Worm (Caenorhabditis elegans): ENCODE measurements around the gene sra-30.

Gene sra-30

ce11 chrIV:15202923-15203322 is at the start of gene sra-30:
Gene sra-30 (minus strand): TSS chrIV:15203023.
- no peak for TF ChIP-seq ets-7 (tag; optimal IDR thresholded peaks at IDR 0.05)
- TF ChIP-seq pes-1 (GFP tag; IDR thresholded peaks at IDR 0.05) = no peak
- TF ChIP-seq aly-1 (tag; optimal IDR thresholded peaks at IDR 0.05) = no peak
- no peak for TF ChIP-seq tbx-37 (GFP tag; conservative IDR thresholded peaks at IDR 0.05)

- no peak for TF ChIP-seq F13C5.2 (tag; optimal IDR thresholded peaks at IDR 0.05)
- no peak for TF ChIP-seq tra-4 (tag; optimal IDR thresholded peaks at IDR 0.05)
- TF ChIP-seq ets-7 (tag; optimal IDR thresholded peaks at IDR 0.05) = no peak
- TF ChIP-seq ceh-36 (tag; optimal IDR thresholded peaks at IDR 0.05) = no peak
- TF ChIP-seq sea-1 (GFP tag; conservative IDR thresholded peaks at IDR 0.05) = no peak
- TF ChIP-seq hmg-4 (GFP tag; optimal IDR thresholded peaks at IDR 0.05) = no peak
- TF ChIP-seq pes-1 (GFP tag; IDR thresholded peaks at IDR 0.05) = no peak
- TF ChIP-seq flt-1 (GFP tag; IDR thresholded peaks at IDR 0.05) = no peak
Observed at ce11 chrIV:15252157-15252556, 49.3 kb upstream of the sra-30 start, which contains the start of gene srj-42. Gene srj-42 (minus strand): TSS chrIV:15252257.

- TF ChIP-seq ceh-36 (tag; optimal IDR thresholded peaks at IDR 0.05) (no peak), tra-4 (tag; optimal IDR thresholded peaks at IDR 0.05) (no peak), flt-1 (GFP tag; IDR thresholded peaks at IDR 0.05) (no peak), hmbx-1 (tag; optimal IDR thresholded peaks at IDR 0.05) (no peak), hmg-4 (GFP tag; optimal IDR thresholded peaks at IDR 0.05) (no peak), ets-7 (tag; optimal IDR thresholded peaks at IDR 0.05) (no peak), B0310.2 (tag; optimal IDR thresholded peaks at IDR 0.05) (no peak), hnd-1 (tag; optimal IDR thresholded peaks at IDR 0.05) (no peak), ceh-13 (GFP tag; optimal IDR thresholded peaks at IDR 0.05) (no peak), pes-1 (GFP tag; IDR thresholded peaks at IDR 0.05) (no peak), tbx-11 (GFP tag; IDR thresholded peaks at IDR 0.05) (no peak)
Observed at ce11 chrIV:15251075-15251474, 48.3 kb upstream of the sra-30 start.

ce11 chrIV:15245655-15246054 is 42.8 kb upstream of the sra-30 start, which contains the start of gene Y73F8A.36:
Gene Y73F8A.36 (plus strand): TSS chrIV:15245955.
- TF ChIP-seq tbx-37 (GFP tag; conservative IDR thresholded peaks at IDR 0.05) (no peak), aly-1 (tag; optimal IDR thresholded peaks at IDR 0.05) (no peak), hmbx-1 (tag; optimal IDR thresholded peaks at IDR 0.05) (no peak), scrt-1 (GFP tag; IDR thresholded peaks at IDR 0.05) (no peak), ceh-36 (tag; optimal IDR thresholded peaks at IDR 0.05) (no peak), F13C5.2 (tag; optimal IDR thresholded peaks at IDR 0.05) (no peak), ama-1 (optimal IDR thresholded peaks at IDR 0.05) (no peak), ceh-13 (GFP tag; optimal IDR thresholded peaks at IDR 0.05) (no peak), B0310.2 (tag; optimal IDR thresholded peaks at IDR 0.05) (no peak), ets-7 (tag; optimal IDR thresholded peaks at IDR 0.05) (no peak), hnd-1 (tag; optimal IDR thresholded peaks at IDR 0.05) (no peak), sea-1 (GFP tag; conservative IDR thresholded peaks at IDR 0.05) (no peak), tbx-11 (GFP tag; IDR thresholded peaks at IDR 0.05) (no peak), pes-1 (GFP tag; IDR thresholded peaks at IDR 0.05) (no peak), flt-1 (GFP tag; IDR thresholded peaks at IDR 0.05) (no peak)

- TF ChIP-seq hmbx-1 (tag; optimal IDR thresholded peaks at IDR 0.05) (no peak), tbx-37 (GFP tag; conservative IDR thresholded peaks at IDR 0.05) (no peak), sea-1 (GFP tag; conservative IDR thresholded peaks at IDR 0.05) (no peak)
Observed at ce11 chrIV:15235856-15236255, 33.0 kb upstream of the sra-30 start, which contains the start of gene lgc-52. Gene lgc-52 (plus strand): TSS chrIV:15236123.

ce11 chrIV:15234943-15235605 is 32.3 kb upstream of the sra-30 start, which contains the start of gene pkd-2:
Gene pkd-2 (minus strand): TSS chrIV:15234993.
- TF ChIP-seq sea-1 (GFP tag; conservative IDR thresholded peaks at IDR 0.05) (no peak), ceh-36 (tag; optimal IDR thresholded peaks at IDR 0.05) (no peak), ets-7 (tag; optimal IDR thresholded peaks at IDR 0.05) (no peak), hnd-1 (tag; optimal IDR thresholded peaks at IDR 0.05) (no peak), hmg-4 (GFP tag; optimal IDR thresholded peaks at IDR 0.05) (no peak)

- TF ChIP-seq B0310.2 (tag; optimal IDR thresholded peaks at IDR 0.05) = no peak
- TF ChIP-seq pes-1 (GFP tag; IDR thresholded peaks at IDR 0.05) = no peak
- no peak for TF ChIP-seq flt-1 (GFP tag; IDR thresholded peaks at IDR 0.05)
- no peak for TF ChIP-seq sea-1 (GFP tag; conservative IDR thresholded peaks at IDR 0.05)
- TF ChIP-seq hnd-1 (tag; optimal IDR thresholded peaks at IDR 0.05) = no peak
- TF ChIP-seq tbx-37 (GFP tag; conservative IDR thresholded peaks at IDR 0.05) = no peak
- no peak for TF ChIP-seq scrt-1 (GFP tag; IDR thresholded peaks at IDR 0.05)
- no peak for TF ChIP-seq ama-1 (optimal IDR thresholded peaks at IDR 0.05)
- no peak for TF ChIP-seq aly-1 (tag; optimal IDR thresholded peaks at IDR 0.05)
- no peak for TF ChIP-seq tbx-11 (GFP tag; IDR thresholded peaks at IDR 0.05)
- TF ChIP-seq ceh-13 (GFP tag; optimal IDR thresholded peaks at IDR 0.05) = no peak
Observed at ce11 chrIV:15234272-15234671, 31.4 kb upstream of the sra-30 start.

- no peak for TF ChIP-seq aly-1 (tag; optimal IDR thresholded peaks at IDR 0.05)
- no peak for TF ChIP-seq F13C5.2 (tag; optimal IDR thresholded peaks at IDR 0.05)
- no peak for TF ChIP-seq flt-1 (GFP tag; IDR thresholded peaks at IDR 0.05)
Observed at ce11 chrIV:15220253-15220652, 17.4 kb upstream of the sra-30 start, which contains the start of gene Y40H7A.11. Gene Y40H7A.11 (minus strand): TSS chrIV:15220353.

ce11 chrIV:15215470-15215869 is 12.6 kb upstream of the sra-30 start, which contains the start of gene Y40H7A.10:
Gene Y40H7A.10 (minus strand): TSS chrIV:15215597.
- no peak for TF ChIP-seq ceh-36 (tag; optimal IDR thresholded peaks at IDR 0.05)
- TF ChIP-seq hmg-4 (GFP tag; optimal IDR thresholded peaks at IDR 0.05) = no peak
- TF ChIP-seq tbx-11 (GFP tag; IDR thresholded peaks at IDR 0.05) = no peak
- TF ChIP-seq ceh-13 (GFP tag; optimal IDR thresholded peaks at IDR 0.05) = no peak
- TF ChIP-seq tbx-37 (GFP tag; conservative IDR thresholded peaks at IDR 0.05) = no peak
- TF ChIP-seq pes-1 (GFP tag; IDR thresholded peaks at IDR 0.05) = no peak
- TF ChIP-seq ets-7 (tag; optimal IDR thresholded peaks at IDR 0.05) = no peak
- no peak for TF ChIP-seq hnd-1 (tag; optimal IDR thresholded peaks at IDR 0.05)
- no peak for TF ChIP-seq hmbx-1 (tag; optimal IDR thresholded peaks at IDR 0.05)
- TF ChIP-seq F13C5.2 (tag; optimal IDR thresholded peaks at IDR 0.05) = no peak
- no peak for TF ChIP-seq B0310.2 (tag; optimal IDR thresholded peaks at IDR 0.05)
- TF ChIP-seq ama-1 (optimal IDR thresholded peaks at IDR 0.05) = no peak
- no peak for TF ChIP-seq scrt-1 (GFP tag; IDR thresholded peaks at IDR 0.05)
- TF ChIP-seq flt-1 (GFP tag; IDR thresholded peaks at IDR 0.05) = no peak

Measured in whole organism, early embryonic.